Worm (Caenorhabditis elegans): Measurements from ENCODE around the gene ttll-15.

Gene ttll-15

DNA sequence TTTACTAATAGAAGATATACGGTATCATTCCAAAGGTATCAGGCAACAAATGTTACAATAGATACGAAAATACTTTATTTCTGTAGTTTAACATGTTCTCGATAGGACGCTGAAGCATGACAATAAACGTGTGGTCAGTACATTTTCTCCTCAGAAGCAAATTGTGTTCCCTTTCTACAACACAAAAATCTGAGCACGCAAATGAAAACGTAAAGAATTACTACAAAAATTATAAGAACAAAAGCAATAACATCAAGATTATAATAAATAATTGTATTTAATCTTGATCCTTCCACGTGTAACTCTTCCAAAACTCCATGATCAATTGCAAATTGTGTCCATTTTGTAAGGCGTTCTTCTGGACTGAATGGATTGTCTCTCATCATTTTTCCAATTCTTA, 21.4 kb downstream of the ttll-15 start:
- TF ChIP-seq lin-11 (tag; optimal IDR thresholded peaks at IDR 0.05) (no peak), ama-1 (optimal IDR thresholded peaks at IDR 0.05) (no peak), K09A11.1 (tag; optimal IDR thresholded peaks at IDR 0.05; ENCODE audit: insufficient read depth) (no peak), ttx-3 (tag; optimal IDR thresholded peaks at IDR 0.05) (no peak), nhr-232 (tag; optimal IDR thresholded peaks at IDR 0.05) (no peak)

DNA sequence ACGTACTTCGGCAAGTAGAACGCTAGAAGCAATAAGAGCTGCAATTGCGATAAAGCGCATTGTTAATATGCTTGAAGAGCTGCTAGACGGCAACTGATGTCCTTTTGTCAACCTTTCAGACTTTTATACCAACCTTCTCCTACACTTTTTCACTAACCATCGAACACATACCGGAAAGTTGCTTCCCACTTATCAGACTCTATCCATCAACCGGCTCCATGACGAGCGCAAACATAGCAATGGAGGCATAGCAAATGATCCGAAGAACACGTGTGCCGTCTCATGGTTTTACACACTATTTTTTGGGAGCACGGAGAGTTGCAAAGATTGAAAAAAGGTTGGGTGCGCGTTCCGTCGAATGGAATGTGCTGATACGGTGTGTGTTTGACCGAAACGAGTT, 23.4 kb downstream of the ttll-15 start, which contains the start of gene abu-1:
TSS of gene abu-1 (minus strand) at position 101 of the 400 bp plus-strand sequence.
- TF ChIP-seq mec-3 (tag; optimal IDR thresholded peaks at IDR 0.05; ENCODE audit: borderline replicate concordance), result no peak
- TF ChIP-seq ceh-14 (tag; optimal IDR thresholded peaks at IDR 0.05), result no peak
- TF ChIP-seq che-1 (tag; optimal IDR thresholded peaks at IDR 0.05), result no peak
- no peak for TF ChIP-seq K02D7.2 (tag; optimal IDR thresholded peaks at IDR 0.05)
- TF ChIP-seq gmeb-2 (tag; optimal IDR thresholded peaks at IDR 0.05), result no peak
- TF ChIP-seq ceh-22 (tag; optimal IDR thresholded peaks at IDR 0.05), result no peak
- no peak for TF ChIP-seq lim-6 (tag; optimal IDR thresholded peaks at IDR 0.05)
- no peak for TF ChIP-seq K09A11.1 (tag; optimal IDR thresholded peaks at IDR 0.05; ENCODE audit: insufficient read depth)
- TF ChIP-seq ceh-34 (tag; optimal IDR thresholded peaks at IDR 0.05), result no peak
- no peak for TF ChIP-seq ceh-19 (GFP tag; optimal IDR thresholded peaks at IDR 0.05)
- TF ChIP-seq nhr-232 (tag; optimal IDR thresholded peaks at IDR 0.05), result no peak
- no peak for TF ChIP-seq ztf-16 (tag; optimal IDR thresholded peaks at IDR 0.05)
- no peak for TF ChIP-seq ets-4 (tag; optimal IDR thresholded peaks at IDR 0.05)
- TF ChIP-seq T23F11.4 (GFP tag; optimal IDR thresholded peaks at IDR 0.05), result no peak
- no peak for TF ChIP-seq pat-9 (tag; optimal IDR thresholded peaks at IDR 0.05)
- TF ChIP-seq rnt-1 (tag; optimal IDR thresholded peaks at IDR 0.05), result no peak
- TF ChIP-seq sox-2 (GFP tag; IDR thresholded peaks at IDR 0.05), result no peak

DNA sequence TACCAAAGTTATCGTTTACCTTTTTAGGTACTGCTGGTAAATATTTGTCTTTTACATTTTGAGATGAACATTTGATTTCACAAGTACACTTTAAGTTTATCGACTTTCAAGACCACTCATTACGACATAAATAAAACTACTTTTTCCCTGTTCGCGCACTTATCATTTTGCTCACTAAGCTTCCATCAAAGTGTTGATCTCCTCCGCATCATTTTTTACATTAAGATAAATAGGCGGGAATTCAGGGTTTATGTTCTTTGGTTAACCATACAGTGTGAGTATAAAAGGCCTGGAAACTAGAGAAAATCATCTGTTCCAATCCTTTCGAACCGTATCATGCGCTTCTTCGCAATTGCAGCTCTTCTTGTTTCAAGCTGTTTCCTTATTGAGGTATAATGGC, 23.8 kb downstream of the ttll-15 start, which contains the start of gene pqn-2:
TSS of gene pqn-2 (plus strand) at position 301 of the 400 bp plus-strand sequence.
- TF ChIP-seq che-1 (tag; optimal IDR thresholded peaks at IDR 0.05) (no peak), pqm-1 (tag; optimal IDR thresholded peaks at IDR 0.05) (no peak), odd-2 (tag; optimal IDR thresholded peaks at IDR 0.05) (no peak), nhr-232 (tag; optimal IDR thresholded peaks at IDR 0.05) (no peak), K09A11.1 (tag; optimal IDR thresholded peaks at IDR 0.05; ENCODE audit: insufficient read depth) (no peak), pag-3 (tag; optimal IDR thresholded peaks at IDR 0.05; ENCODE audit: borderline replicate concordance) (no peak), ets-4 (tag; optimal IDR thresholded peaks at IDR 0.05) (no peak), elt-2 (tag; optimal IDR thresholded peaks at IDR 0.05) (no peak), hlh-13 (GFP tag; optimal IDR thresholded peaks at IDR 0.05) (no peak), ceh-18 (tag; optimal IDR thresholded peaks at IDR 0.05) (no peak), unc-3 (GFP tag; conservative IDR thresholded peaks at IDR 0.05) (no peak), unc-3 (tag; optimal IDR thresholded peaks at IDR 0.05) (no peak), ceh-14 (tag; optimal IDR thresholded peaks at IDR 0.05) (no peak), ceh-19 (GFP tag; optimal IDR thresholded peaks at IDR 0.05) (no peak), C08G9.2 (tag; optimal IDR thresholded peaks at IDR 0.05) (no peak), gmeb-2 (tag; optimal IDR thresholded peaks at IDR 0.05) (no peak), ceh-45 (GFP tag; IDR thresholded peaks at IDR 0.05) (no peak), sox-2 (GFP tag; IDR thresholded peaks at IDR 0.05) (no peak), pax-1 (tag; optimal IDR thresholded peaks at IDR 0.05) (no peak), rnt-1 (tag; optimal IDR thresholded peaks at IDR 0.05) (no peak)

DNA sequence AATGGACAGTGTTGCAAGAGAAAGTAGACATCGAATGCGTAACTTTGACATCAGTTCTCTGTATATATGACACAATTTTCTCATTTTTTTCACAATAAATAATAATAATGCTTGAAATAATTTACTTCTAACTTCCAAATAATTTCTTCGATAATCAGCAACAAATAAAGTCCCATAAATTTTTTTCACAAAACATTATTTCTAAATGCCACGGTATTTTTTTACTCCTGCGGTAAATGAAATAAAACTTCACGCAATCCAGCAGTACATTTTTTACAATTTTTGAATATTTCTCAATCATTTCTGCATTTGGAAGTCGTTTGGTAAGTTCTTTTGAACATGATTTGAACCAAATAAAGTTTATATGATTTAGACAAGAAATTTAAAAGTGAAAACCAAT, 25.6 kb downstream of the ttll-15 start, which contains the start of gene spe-10:
TSS of gene spe-10 (plus strand) at position 301 of the 400 bp plus-strand sequence.
- TF ChIP-seq dmd-4 (tag; optimal IDR thresholded peaks at IDR 0.05; ENCODE audit: borderline replicate concordance) (no peak), ceh-19 (GFP tag; optimal IDR thresholded peaks at IDR 0.05) (no peak), hlh-30 (tag; optimal IDR thresholded peaks at IDR 0.05; ENCODE audit: insufficient read depth) (no peak), T23F11.4 (GFP tag; optimal IDR thresholded peaks at IDR 0.05) (no peak), ceh-31 (tag; optimal IDR thresholded peaks at IDR 0.05) (no peak), C38D4.7 (GFP tag; optimal IDR thresholded peaks at IDR 0.05) (no peak), pat-9 (tag; optimal IDR thresholded peaks at IDR 0.05) (no peak), ztf-16 (tag; optimal IDR thresholded peaks at IDR 0.05) (no peak), ceh-34 (tag; optimal IDR thresholded peaks at IDR 0.05) (no peak), C08G9.2 (tag; optimal IDR thresholded peaks at IDR 0.05) (no peak), tbx-7 (tag; optimal IDR thresholded peaks at IDR 0.05) (no peak), unc-3 (GFP tag; conservative IDR thresholded peaks at IDR 0.05) (no peak), unc-3 (tag; optimal IDR thresholded peaks at IDR 0.05) (no peak), ceh-30 (tag; optimal IDR thresholded peaks at IDR 0.05) (no peak), K09A11.1 (tag; optimal IDR thresholded peaks at IDR 0.05; ENCODE audit: insufficient read depth) (no peak), pha-2 (tag; optimal IDR thresholded peaks at IDR 0.05) (no peak), npax-4 (tag; optimal IDR thresholded peaks at IDR 0.05) (no peak), mec-3 (tag; optimal IDR thresholded peaks at IDR 0.05; ENCODE audit: borderline replicate concordance) (no peak)
